Fruit fly (Drosophila melanogaster): ENCODE data around the gene croc.

The croc gene

DNA sequence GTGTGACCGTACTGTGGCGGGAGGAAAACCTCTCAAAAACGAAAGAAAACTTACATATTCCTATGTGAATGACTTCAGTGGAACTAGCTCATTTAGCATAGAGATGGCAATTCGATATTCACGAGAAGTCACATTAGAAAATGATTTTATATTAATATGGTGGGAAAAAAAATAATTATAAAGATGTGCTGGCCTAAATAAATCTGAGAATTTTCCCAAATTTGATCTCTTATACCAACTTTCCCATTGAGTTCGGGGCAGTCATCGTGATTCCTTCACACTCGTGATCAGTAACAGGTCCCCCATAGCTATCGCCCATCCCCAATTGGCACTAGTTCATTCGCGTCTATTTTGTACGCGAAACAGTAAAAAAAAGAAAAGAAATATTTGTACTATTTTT, 43.2 kb downstream of the croc start, which contains the start of the genes barc and Aef1:
TSS of gene barc (minus strand) at position 37 of the 400 bp plus-strand sequence.
TSS of gene Aef1 (plus strand) at position 325 of the 400 bp plus-strand sequence.
- TF ChIP-seq psq (optimal IDR thresholded peaks at IDR 0.05) (no peak), CG8478 (optimal IDR thresholded peaks at IDR 0.05) (no peak), EcR (GFP tag; optimal IDR thresholded peaks at IDR 0.05) (no peak), pan (optimal IDR thresholded peaks at IDR 0.05) (no peak), usp (GFP tag; optimal IDR thresholded peaks at IDR 0.05) (no peak), Dll (optimal IDR thresholded peaks at IDR 0.05) (no peak)

dm6 chr3L:21427490-21427889, 48.8 kb downstream of the croc start, which contains the start of gene CG33288:
Gene CG33288, plus strand, starts transcription at chr3L:21427790.
- no peak for TF ChIP-seq pan (optimal IDR thresholded peaks at IDR 0.05)
